Fruit fly (Drosophila melanogaster) whole organism, embryonic: ENCODE data around the gene CG42592.
A peak's percentile ranks its signal among the peaks of the same experiment; 100 is the strongest.

Source experiments
- Bdp1 ChIP-seq: fragments of 200-800 bp; sonication (Bioruptor generic); optimal IDR thresholded peaks from 3 replicates; lab custom pipeline; 2016; ENCODE audit warnings: missing biosample characterization, missing genetic modification characterization
- C15 ChIP-seq: fragments of 200-800 bp; sonication (Bioruptor generic); IDR thresholded peaks from 3 replicates; pipeline ENCODE4 v1.3.6; 2022; ENCODE audit warnings: missing biosample characterization, missing genetic modification characterization
- CG10462 ChIP-seq: fragments of 200-800 bp; sonication (Bioruptor generic); optimal IDR thresholded peaks from 2 replicates; lab custom pipeline; 2016; ENCODE audit warnings: missing biosample characterization, missing genetic modification characterization
- CG10543 ChIP-seq: fragments of 200-800 bp; sonication (Bioruptor generic); optimal IDR thresholded peaks from 3 replicates; lab custom pipeline; 2017; ENCODE audit warnings: missing biosample characterization, mild to moderate bottlenecking, missing genetic modification characterization, moderate library complexity
- CG12155 ChIP-seq: fragments of 200-800 bp; sonication (Bioruptor generic); optimal IDR thresholded peaks from 3 replicates; lab custom pipeline; 2016; ENCODE audit warnings: missing biosample characterization, missing genetic modification characterization
- CG12659 ChIP-seq: fragments of 200-800 bp; sonication (Bioruptor generic); optimal IDR thresholded peaks from 3 replicates; lab custom pipeline; 2017; ENCODE audit warnings: mild to moderate bottlenecking, missing biosample characterization, missing genetic modification reagents, missing genetic modification characterization
- CG14014 ChIP-seq: fragments of 200-800 bp; sonication (Bioruptor generic); IDR thresholded peaks from 2 replicates; pipeline ENCODE4 v1.3.6; 2022; ENCODE audit warnings: missing biosample characterization, missing genetic modification characterization
- CG14441 ChIP-seq: fragments of 200-800 bp; sonication (Bioruptor generic); IDR thresholded peaks from 2 replicates; pipeline ENCODE4 v1.3.6; 2022; ENCODE audit warnings: missing biosample characterization, missing genetic modification characterization
- CG18619 ChIP-seq: fragments of 200-800 bp; sonication (Bioruptor generic); optimal IDR thresholded peaks from 3 replicates; lab custom pipeline; 2017; ENCODE audit warnings: missing biosample characterization, mild to moderate bottlenecking, missing genetic modification characterization
- CG2712 ChIP-seq: fragments of 200-800 bp; optimal IDR thresholded peaks from 3 replicates; lab custom pipeline; 2019; ENCODE audit warnings: missing biosample characterization, mild to moderate bottlenecking, missing genetic modification characterization, moderate library complexity
- CG2889 ChIP-seq: fragments of 200-800 bp; sonication (Bioruptor generic); IDR thresholded peaks from 3 replicates; pipeline ENCODE4 v1.3.6; 2022; ENCODE audit warnings: missing biosample characterization, missing genetic modification characterization
- CG4328 ChIP-seq: fragments of 200-800 bp; sonication (Bioruptor generic); optimal IDR thresholded peaks from 3 replicates; lab custom pipeline; 2017; ENCODE audit warnings: missing biosample characterization, missing genetic modification reagents, missing genetic modification characterization
- CG43689 ChIP-seq: fragments of 200-800 bp; sonication (Bioruptor generic); IDR thresholded peaks from 2 replicates; pipeline ENCODE4 v1.3.6; 2022; ENCODE audit warnings: missing biosample characterization, missing genetic modification characterization
- CG5180 ChIP-seq: fragments of 200-800 bp; sonication (Bioruptor generic); optimal IDR thresholded peaks from 3 replicates; lab custom pipeline; 2017; ENCODE audit warnings: missing biosample characterization, missing genetic modification characterization, mild to moderate bottlenecking, moderate library complexity, missing genetic modification reagents
- CG5953 ChIP-seq: fragments of 200-800 bp; sonication (Bioruptor generic); IDR thresholded peaks from 2 replicates; pipeline ENCODE4 v1.3.6; 2022; ENCODE audit warnings: missing biosample characterization, missing genetic modification characterization
- CG6175 ChIP-seq: fragments of 200-800 bp; sonication (Bioruptor generic); IDR thresholded peaks from 3 replicates; pipeline ENCODE4 v1.3.6; 2022; ENCODE audit warnings: missing biosample characterization, missing genetic modification characterization
- CG6689 ChIP-seq: fragments of 200-800 bp; sonication (Bioruptor generic); IDR thresholded peaks from 2 replicates; pipeline ENCODE4 v1.3.6; 2022; ENCODE audit warnings: missing biosample characterization, missing genetic modification characterization
- CG8089 ChIP-seq: fragments of 200-800 bp; sonication (Bioruptor generic); optimal IDR thresholded peaks from 3 replicates; lab custom pipeline; 2016; ENCODE audit warnings: missing biosample characterization, missing genetic modification characterization
- CG8944 ChIP-seq: fragments of 200-800 bp; sonication (Bioruptor generic); optimal IDR thresholded peaks from 3 replicates; lab custom pipeline; 2016; ENCODE audit warnings: missing biosample characterization, missing genetic modification characterization
- CTCF ChIP-seq: fragments of 200-800 bp; sonication (Bioruptor generic); optimal IDR thresholded peaks from 2 replicates; lab custom pipeline; 2017; ENCODE audit warnings: missing biosample characterization, mild to moderate bottlenecking, missing genetic modification characterization, moderate library complexity
- CkIIα-i1 ChIP-seq: fragments of 200-800 bp; sonication (Bioruptor generic); IDR thresholded peaks from 2 replicates; pipeline ENCODE4 v1.3.6; 2022; ENCODE audit warnings: missing biosample characterization, missing genetic modification characterization
- HHEX ChIP-seq: fragments of 200-800 bp; sonication (Bioruptor generic); optimal IDR thresholded peaks from 3 replicates; lab custom pipeline; 2017; ENCODE audit warnings: missing biosample characterization, mild to moderate bottlenecking, missing genetic modification characterization, missing genetic modification reagents
- Hsf ChIP-seq: fragments of 200-800 bp; sonication (Bioruptor generic); optimal IDR thresholded peaks from 3 replicates; lab custom pipeline; 2016; ENCODE audit warnings: missing biosample characterization, missing genetic modification characterization
- Jarid2 ChIP-seq: fragments of 200-800 bp; sonication (Bioruptor generic); optimal IDR thresholded peaks from 3 replicates; lab custom pipeline; 2017; ENCODE audit warnings: mild to moderate bottlenecking, missing biosample characterization, missing genetic modification reagents, missing genetic modification characterization
- MTF-1 ChIP-seq: fragments of 200-800 bp; sonication (Bioruptor generic); optimal IDR thresholded peaks from 2 replicates; lab custom pipeline; 2018; ENCODE audit warnings: missing biosample characterization, mild to moderate bottlenecking, missing genetic modification characterization, borderline replicate concordance
- Myb ChIP-seq: fragments of 200-800 bp; sonication (Bioruptor generic); optimal IDR thresholded peaks from 2 replicates; lab custom pipeline; 2016; ENCODE audit warnings: missing biosample characterization, missing genetic modification characterization
- Ravus ChIP-seq: fragments of 200-800 bp; sonication (Bioruptor generic); IDR thresholded peaks from 2 replicates; pipeline ENCODE4 v1.3.6; 2022; ENCODE audit warnings: missing biosample characterization, missing genetic modification characterization
- YL-1 ChIP-seq: fragments of 200-800 bp; sonication (Bioruptor generic); optimal IDR thresholded peaks from 3 replicates; lab custom pipeline; 2017; ENCODE audit warnings: missing biosample characterization, mild to moderate bottlenecking, missing genetic modification characterization
- ase ChIP-seq: fragments of 200-800 bp; sonication (Bioruptor generic); IDR thresholded peaks from 3 replicates; pipeline ENCODE4 v1.3.6; 2022; ENCODE audit warnings: missing biosample characterization, missing genetic modification characterization
- bcd ChIP-seq: fragments of 200-800 bp; sonication (Bioruptor generic); optimal IDR thresholded peaks from 2 replicates; lab custom pipeline; 2017; ENCODE audit warnings: missing biosample characterization, mild to moderate bottlenecking, missing genetic modification characterization
- bowl ChIP-seq: fragments of 200-800 bp; sonication (Bioruptor generic); IDR thresholded peaks from 2 replicates; pipeline ENCODE4 v1.3.6; 2022; ENCODE audit warnings: missing biosample characterization, missing genetic modification characterization
- danr ChIP-seq: fragments of 200-800 bp; sonication (Bioruptor generic); IDR thresholded peaks from 2 replicates; pipeline ENCODE4 v1.3.6; 2022; ENCODE audit warnings: missing biosample characterization, missing genetic modification characterization
- dysf ChIP-seq: fragments of 200-800 bp; sonication (Bioruptor generic); IDR thresholded peaks from 3 replicates; pipeline ENCODE4 v1.3.6; 2022; ENCODE audit warnings: missing biosample characterization, missing genetic modification characterization
- grn ChIP-seq: fragments of 200-800 bp; sonication (Bioruptor generic); optimal IDR thresholded peaks from 3 replicates; lab custom pipeline; 2017; ENCODE audit warnings: missing biosample characterization, missing genetic modification characterization
- gt ChIP-seq: fragments of 200-800 bp; sonication (Bioruptor generic); IDR thresholded peaks from 2 replicates; pipeline ENCODE4 v1.3.6; 2022; ENCODE audit warnings: missing biosample characterization, missing genetic modification characterization
- ind ChIP-seq: fragments of 200-800 bp; sonication (Bioruptor generic); optimal IDR thresholded peaks from 3 replicates; lab custom pipeline; 2016; ENCODE audit warnings: missing biosample characterization, missing genetic modification characterization
- insv ChIP-seq, 2 experiments: fragments of 200-800 bp; sonication (Bioruptor generic); optimal IDR thresholded peaks; 3 replicates each; lab custom pipeline; 2016 to 2018; ENCODE audit warnings: missing biosample characterization in 2 of 2, missing genetic modification characterization in 2 of 2
- kah ChIP-seq: fragments of 200-800 bp; sonication (Bioruptor generic); optimal IDR thresholded peaks from 2 replicates; lab custom pipeline; 2018; ENCODE audit warnings: missing biosample characterization, mild to moderate bottlenecking, missing genetic modification characterization
- nmo ChIP-seq: fragments of 200-800 bp; sonication (Bioruptor generic); optimal IDR thresholded peaks from 2 replicates; lab custom pipeline; 2018; ENCODE audit warnings: missing biosample characterization, mild to moderate bottlenecking, missing genetic modification characterization, moderate library complexity
- peb ChIP-seq: fragments of 200-800 bp; sonication (Bioruptor generic); IDR thresholded peaks from 2 replicates; pipeline ENCODE4 v1.3.6; 2022; ENCODE audit warnings: missing biosample characterization, missing genetic modification characterization
- sens ChIP-seq: fragments of 200-800 bp; sonication (Bioruptor generic); peaks from one replicate; lab custom pipeline; 2016; ENCODE audit warnings: missing biosample characterization, missing genetic modification characterization
- shn ChIP-seq: fragments of 200-800 bp; sonication (Bioruptor generic); optimal IDR thresholded peaks from 3 replicates; lab custom pipeline; 2016; ENCODE audit warnings: missing biosample characterization, missing genetic modification characterization
- sob ChIP-seq: fragments of 200-800 bp; sonication (Bioruptor generic); IDR thresholded peaks from 2 replicates; pipeline ENCODE4 v1.3.6; 2022; ENCODE audit warnings: missing biosample characterization, missing genetic modification characterization
- stc ChIP-seq: fragments of 200-800 bp; sonication (Bioruptor generic); IDR thresholded peaks from 2 replicates; pipeline ENCODE4 v1.3.6; 2022; ENCODE audit warnings: missing biosample characterization, missing genetic modification characterization
- sug ChIP-seq: fragments of 200-800 bp; optimal IDR thresholded peaks from 2 replicates; lab custom pipeline; 2019; ENCODE audit warnings: missing biosample characterization, mild to moderate bottlenecking, missing genetic modification characterization, moderate library complexity
- tio ChIP-seq: fragments of 200-800 bp; sonication (Bioruptor generic); optimal IDR thresholded peaks from 2 replicates; lab custom pipeline; 2017; ENCODE audit warnings: missing biosample characterization, missing genetic modification characterization, inconsistent platforms
- tll ChIP-seq, 2 experiments: fragments of 200-800 bp in 1 of 2; fragments of >200 bp in 1 of 2; sonication (Bioruptor generic) in 1 of 2; optimal IDR thresholded peaks; 2 replicates each; lab custom pipeline; 2017 to 2019; ENCODE audit warnings: missing biosample characterization in 2 of 2, missing genetic modification characterization in 2 of 2, mild to moderate bottlenecking in 1 of 2, moderate library complexity in 1 of 2
- wek ChIP-seq: fragments of 200-800 bp; sonication (Bioruptor generic); optimal IDR thresholded peaks from 3 replicates; lab custom pipeline; 2018; ENCODE audit warnings: missing biosample characterization, mild to moderate bottlenecking, missing genetic modification characterization, moderate library complexity
- zen ChIP-seq: fragments of 200-800 bp; sonication (Bioruptor generic); optimal IDR thresholded peaks from 3 replicates; lab custom pipeline; 2018; ENCODE audit warnings: missing biosample characterization, mild to moderate bottlenecking, missing genetic modification characterization, moderate library complexity
- zen2 ChIP-seq: fragments of 200-800 bp; sonication (Bioruptor generic); IDR thresholded peaks from 3 replicates; pipeline ENCODE4 v1.3.6; 2022; ENCODE audit warnings: missing biosample characterization, missing genetic modification characterization; ENCODE audit not compliant: partially characterized antibody

Gene CG42592

dm6 chr3R:29861432-29862249 is 25.6 kb upstream of the CG42592 start, which contains the start of the genes CG15514 and RpS8 (continued):
- TF ChIP-seq CG18619 (GFP tag; lab: Kevin White, UChicago) (peak; percentile 72), CkIIα-i1 (GFP tag; lab: Robert Waterston, UW) (no peak), CG10543 (GFP tag; lab: Kevin White, UChicago) (peak; percentile 87), CG14014 (GFP tag; lab: Robert Waterston, UW) (peak; percentile 63), dysf (GFP tag; lab: Robert Waterston, UW) (peak; percentile 46; the same call in 2 of the 3 replicates), kah (peak; percentile 30), CG2889 (GFP tag; lab: Robert Waterston, UW) (no peak), CG10462 (GFP tag; lab: Kevin White, UChicago) (peak; percentile 24), CG5180 (GFP tag; lab: Kevin White, UChicago) (peak; percentile 56), MTF-1 (GFP tag; lab: Kevin White, UChicago) (peak; percentile 65), YL-1 (GFP tag; lab: Kevin White, UChicago) (peak; percentile 96), Myb (GFP tag; lab: Kevin White, UChicago) (peak; percentile 27), CG5953 (peak; percentile 42; the same call in 1 of the 2 replicates), wek (GFP tag; lab: Kevin White, UChicago) (peak; percentile 90), CG12659 (peak; percentile 88), gt (GFP tag; lab: Robert Waterston, UW) (no peak), grn (GFP tag; lab: Kevin White, UChicago) (no peak), insv (GFP tag; optimal IDR thresholded peaks at IDR 0.05; lab: Kevin White, UChicago) (peak in 1 of 2 experiments; percentile 55), ase (GFP tag; lab: Robert Waterston, UW) (no peak), zen2 (GFP tag; lab: Robert Waterston, UW) (no peak), tio (no peak), zen (tag; lab: Kevin White, UChicago) (peak; percentile 59), shn (GFP tag; lab: Kevin White, UChicago) (no peak), nmo (GFP tag; lab: Kevin White, UChicago) (peak; percentile 77), CG4328 (peak; percentile 72), Jarid2 (GFP tag; lab: Kevin White, UChicago) (no peak), CG8944 (no peak), CG14441 (no peak), sob (GFP tag; lab: Robert Waterston, UW) (peak; percentile 52; the same call in 1 of the 2 replicates), bcd (GFP tag; lab: Kevin White, UChicago) (peak; percentile 77), Hsf (peak; percentile 3), danr (GFP tag; lab: Robert Waterston, UW) (no peak), C15 (no peak), CG2712 (tag; lab: Kevin White, UChicago) (peak; percentile 44), tll (GFP tag; optimal IDR thresholded peaks at IDR 0.05; lab: Kevin White, UChicago) (no peak), CTCF (GFP tag; lab: Kevin White, UChicago) (peak; percentile 3), ind (GFP tag; lab: Kevin White, UChicago) (peak; percentile 42), Bdp1 (GFP tag; lab: Kevin White, UChicago) (no peak), CG6175 (no peak), CG8089 (no peak), CG43689 (no peak), HHEX (peak; percentile 68), bowl (GFP tag; lab: Robert Waterston, UW) (no peak), CG12155 (GFP tag; lab: Kevin White, UChicago) (peak; percentile 19), CG6689 (GFP tag; lab: Robert Waterston, UW) (peak; percentile 76), stc (no peak), sens (GFP tag; lab: Kevin White, UChicago) (peak; percentile 35), peb (GFP tag; lab: Robert Waterston, UW) (no peak), Ravus (no peak), sug (peak; percentile 85)
